Worm (Caenorhabditis elegans): ENCODE measurements around the gene T22C8.3.

Gene T22C8.3

ce11 chrII:8606549-8606948 is 15.2 kb downstream of the T22C8.3 start, which contains the start of gene F28C6.8:
Gene F28C6.8 (plus strand): TSS chrII:8606849.
- TF ChIP-seq W03F9.2 (tag; optimal IDR thresholded peaks at IDR 0.05) (no peak), dao-5 (tag; optimal IDR thresholded peaks at IDR 0.05) (no peak), him-1 (tag; optimal IDR thresholded peaks at IDR 0.05) (no peak)

- TF ChIP-seq him-1 (tag; optimal IDR thresholded peaks at IDR 0.05) (no peak), dao-5 (tag; optimal IDR thresholded peaks at IDR 0.05) (peak; percentile 53), W03F9.2 (tag; optimal IDR thresholded peaks at IDR 0.05) (peak; percentile 37)
These were observed 18.0 kb downstream of the T22C8.3 start, which contains the start of gene suf-1 for ce11 chrII:8603567-8604359. Gene suf-1 (plus strand): TSS chrII:8603846.

ce11 chrII:8602337-8602944 is 19.3 kb downstream of the T22C8.3 start, which contains the start of the genes cpf-1 and rpl-26:
Gene cpf-1 (minus strand): TSS chrII:8602440.
Gene rpl-26 (plus strand): TSS chrII:8602785.
- TF ChIP-seq W03F9.2 (tag; optimal IDR thresholded peaks at IDR 0.05): no peak
- TF ChIP-seq him-1 (tag; optimal IDR thresholded peaks at IDR 0.05): no peak
- no peak for TF ChIP-seq dao-5 (tag; optimal IDR thresholded peaks at IDR 0.05)

- TF ChIP-seq W03F9.2 (tag; optimal IDR thresholded peaks at IDR 0.05) (no peak), dao-5 (tag; optimal IDR thresholded peaks at IDR 0.05) (no peak), him-1 (tag; optimal IDR thresholded peaks at IDR 0.05) (no peak)
These were observed 21.6 kb downstream of the T22C8.3 start, which contains the start of gene pigg-1 for ce11 chrII:8600165-8600564. Gene pigg-1 (minus strand): TSS chrII:8600265.

ce11 chrII:8599214-8599613 is 22.6 kb downstream of the T22C8.3 start, which contains the start of gene F28C6.5:
Gene F28C6.5 (plus strand): TSS chrII:8599514.
- TF ChIP-seq dao-5 (tag; optimal IDR thresholded peaks at IDR 0.05): no peak
- TF ChIP-seq W03F9.2 (tag; optimal IDR thresholded peaks at IDR 0.05): no peak
- no peak for TF ChIP-seq him-1 (tag; optimal IDR thresholded peaks at IDR 0.05)

ce11 chrII:8593840-8594625 is 27.8 kb downstream of the T22C8.3 start, which contains the start of gene aptf-3:
Gene aptf-3 (plus strand): TSS chrII:8594190.
- TF ChIP-seq dao-5 (tag; optimal IDR thresholded peaks at IDR 0.05) (no peak), him-1 (tag; optimal IDR thresholded peaks at IDR 0.05) (no peak), W03F9.2 (tag; optimal IDR thresholded peaks at IDR 0.05) (no peak)

- TF ChIP-seq W03F9.2 (tag; optimal IDR thresholded peaks at IDR 0.05) (no peak), dao-5 (tag; optimal IDR thresholded peaks at IDR 0.05) (no peak), him-1 (tag; optimal IDR thresholded peaks at IDR 0.05) (no peak)
These were observed 31.1 kb downstream of the T22C8.3 start, which contains the start of gene aptf-4 for ce11 chrII:8590684-8591083. Gene aptf-4 (plus strand): TSS chrII:8590984.

- TF ChIP-seq him-1 (tag; optimal IDR thresholded peaks at IDR 0.05): no peak
- TF ChIP-seq W03F9.2 (tag; optimal IDR thresholded peaks at IDR 0.05): no peak
- TF ChIP-seq dao-5 (tag; optimal IDR thresholded peaks at IDR 0.05): no peak
These were observed 32.6 kb downstream of the T22C8.3 start for ce11 chrII:8589227-8589626.

- TF ChIP-seq dao-5 (tag; optimal IDR thresholded peaks at IDR 0.05) (no peak), him-1 (tag; optimal IDR thresholded peaks at IDR 0.05) (no peak), W03F9.2 (tag; optimal IDR thresholded peaks at IDR 0.05) (no peak)
These were observed 33.3 kb downstream of the T22C8.3 start for ce11 chrII:8588442-8588841.

ce11 chrII:8587660-8588230 is 34.0 kb downstream of the T22C8.3 start:
- no peak for TF ChIP-seq dao-5 (tag; optimal IDR thresholded peaks at IDR 0.05)
- no peak for TF ChIP-seq him-1 (tag; optimal IDR thresholded peaks at IDR 0.05)
- TF ChIP-seq W03F9.2 (tag; optimal IDR thresholded peaks at IDR 0.05): no peak

ce11 chrII:8585921-8586320 is 35.9 kb downstream of the T22C8.3 start:
- TF ChIP-seq dao-5 (tag; optimal IDR thresholded peaks at IDR 0.05) (no peak), W03F9.2 (tag; optimal IDR thresholded peaks at IDR 0.05) (no peak), him-1 (tag; optimal IDR thresholded peaks at IDR 0.05) (no peak)

ce11 chrII:8585036-8585627 is 36.7 kb downstream of the T22C8.3 start, which contains the start of gene F54C9.11:
Gene F54C9.11 (minus strand): TSS chrII:8585086.
- TF ChIP-seq him-1 (tag; optimal IDR thresholded peaks at IDR 0.05) (no peak), W03F9.2 (tag; optimal IDR thresholded peaks at IDR 0.05) (no peak), dao-5 (tag; optimal IDR thresholded peaks at IDR 0.05) (no peak)

All from whole organism, L4/young adult.